Fruit fly (Drosophila melanogaster) whole organism, embryonic: ENCODE results near the gene SclB.

Experiments used
- Atf3 ChIP-seq: fragments of 200-800 bp; sonication (Bioruptor generic); optimal IDR thresholded peaks from 3 replicates; lab custom pipeline; 2016; ENCODE audit warnings: missing biosample characterization, missing genetic modification characterization
- Blimp-1 ChIP-seq: fragments of 200-800 bp; sonication (Bioruptor generic); optimal IDR thresholded peaks from 3 replicates; lab custom pipeline; 2018; ENCODE audit warnings: missing biosample characterization, missing genetic modification characterization, mild to moderate bottlenecking, moderate library complexity, missing genetic modification reagents
- CG16863 ChIP-seq: fragments of 200-800 bp; sonication (Bioruptor generic); optimal IDR thresholded peaks from 3 replicates; lab custom pipeline; 2016; ENCODE audit warnings: missing biosample characterization, missing genetic modification characterization
- CG32772 ChIP-seq: fragments of 200-800 bp; sonication (Bioruptor generic); IDR thresholded peaks from 2 replicates; pipeline ENCODE4 v1.3.6; 2022; ENCODE audit warnings: missing biosample characterization, missing genetic modification characterization
- CG34376 ChIP-seq: fragments of 200-800 bp; sonication (Bioruptor generic); optimal IDR thresholded peaks from 2 replicates; lab custom pipeline; 2018; ENCODE audit warnings: missing biosample characterization, mild to moderate bottlenecking, missing genetic modification characterization
- CG4820 ChIP-seq: fragments of 200-800 bp; sonication (Bioruptor generic); optimal IDR thresholded peaks from 3 replicates; lab custom pipeline; 2016; ENCODE audit warnings: missing biosample characterization, missing genetic modification characterization
- CG6689 ChIP-seq: fragments of 200-800 bp; sonication (Bioruptor generic); IDR thresholded peaks from 2 replicates; pipeline ENCODE4 v1.3.6; 2022; ENCODE audit warnings: missing biosample characterization, missing genetic modification characterization
- CG7357 ChIP-seq: fragments of 200-800 bp; sonication (Bioruptor generic); IDR thresholded peaks from 3 replicates; pipeline ENCODE4 v1.3.6; 2022; ENCODE audit warnings: missing biosample characterization, missing genetic modification characterization
- CG8765 ChIP-seq: fragments of 200-800 bp; sonication (Bioruptor generic); IDR thresholded peaks from 2 replicates; pipeline ENCODE4 v1.3.6; 2022; ENCODE audit warnings: missing biosample characterization, missing genetic modification characterization
- CG8924 ChIP-seq: fragments of 200-800 bp; optimal IDR thresholded peaks from 3 replicates; lab custom pipeline; 2019; ENCODE audit warnings: missing biosample characterization, mild to moderate bottlenecking, missing genetic modification characterization, moderate library complexity
- CG9609 ChIP-seq: fragments of 200-800 bp; sonication (Bioruptor generic); optimal IDR thresholded peaks from 3 replicates; lab custom pipeline; 2016; ENCODE audit warnings: missing biosample characterization, missing genetic modification characterization
- CG9797 ChIP-seq: fragments of 200-800 bp; sonication (Bioruptor generic); optimal IDR thresholded peaks from 3 replicates; lab custom pipeline; 2018; ENCODE audit warnings: missing biosample characterization, mild to moderate bottlenecking, missing genetic modification characterization
- Camta ChIP-seq: fragments of 200-800 bp; sonication (Bioruptor generic); optimal IDR thresholded peaks from 2 replicates; lab custom pipeline; 2016; ENCODE audit warnings: missing biosample characterization, missing genetic modification characterization
- D19A ChIP-seq: fragments of 200-800 bp; optimal IDR thresholded peaks from 3 replicates; lab custom pipeline; 2019; ENCODE audit warnings: missing biosample characterization, mild to moderate bottlenecking, missing genetic modification characterization, moderate library complexity
- E2f2 ChIP-seq: fragments of 200-800 bp; sonication (Bioruptor generic); IDR thresholded peaks from 2 replicates; pipeline ENCODE4 v1.3.6; 2022; ENCODE audit warnings: missing biosample characterization, missing genetic modification characterization
- GATAe ChIP-seq: fragments of 200-800 bp; sonication (Bioruptor generic); conservative IDR thresholded peaks from 2 replicates; pipeline ENCODE4 v1.3.6; 2022; ENCODE audit warnings: missing biosample characterization, missing genetic modification characterization
- Hr3 ChIP-seq: fragments of 200-800 bp; sonication (Bioruptor generic); optimal IDR thresholded peaks from 3 replicates; lab custom pipeline; 2016; ENCODE audit warnings: missing biosample characterization, missing genetic modification characterization
- Hr78 ChIP-seq, 2 experiments: fragments of 200-800 bp in 1 of 2; fragments of >200 bp in 1 of 2; sonication (Bioruptor generic) in 1 of 2; optimal IDR thresholded peaks; 2 replicates each; lab custom pipeline; 2017 to 2019; ENCODE audit warnings: missing biosample characterization in 2 of 2, missing genetic modification characterization in 2 of 2, mild to moderate bottlenecking in 1 of 2, moderate library complexity in 1 of 2
- MESR4 ChIP-seq: fragments of 200-800 bp; sonication (Bioruptor generic); optimal IDR thresholded peaks from 2 replicates; lab custom pipeline; 2018; ENCODE audit warnings: missing biosample characterization, mild to moderate bottlenecking, missing genetic modification characterization, moderate library complexity
- NFAT ChIP-seq: fragments of 200-800 bp; sonication (Bioruptor generic); IDR thresholded peaks from 2 replicates; pipeline ENCODE4 v1.3.6; 2022; ENCODE audit warnings: missing biosample characterization, missing genetic modification characterization
- Taf1 ChIP-seq: fragments of 200-800 bp; sonication (Bioruptor generic); IDR thresholded peaks from 2 replicates; pipeline ENCODE4 v1.3.6; 2022; ENCODE audit warnings: missing biosample characterization, missing genetic modification characterization
- YL-1 ChIP-seq: fragments of 200-800 bp; sonication (Bioruptor generic); optimal IDR thresholded peaks from 3 replicates; lab custom pipeline; 2017; ENCODE audit warnings: missing biosample characterization, mild to moderate bottlenecking, missing genetic modification characterization
- ap ChIP-seq: fragments of 200-800 bp; sonication (Bioruptor generic); IDR thresholded peaks from 2 replicates; pipeline ENCODE4 v1.3.6; 2022; ENCODE audit warnings: missing biosample characterization, missing genetic modification characterization
- btn ChIP-seq: fragments of 200-800 bp; sonication (Bioruptor generic); optimal IDR thresholded peaks from 2 replicates; lab custom pipeline; 2016; ENCODE audit warnings: missing biosample characterization, missing genetic modification characterization
- cg ChIP-seq: fragments of 200-800 bp; sonication (Bioruptor generic); optimal IDR thresholded peaks from 3 replicates; lab custom pipeline; 2019; ENCODE audit warnings: missing biosample characterization, mild to moderate bottlenecking, missing genetic modification characterization, moderate library complexity
- jigr1 ChIP-seq: fragments of 200-800 bp; sonication (Bioruptor generic); IDR thresholded peaks from 3 replicates; pipeline ENCODE4 v1.3.6; 2022; ENCODE audit warnings: missing biosample characterization, missing genetic modification characterization
- knrl ChIP-seq: fragments of 200-800 bp; sonication (Bioruptor generic); IDR thresholded peaks from 3 replicates; pipeline ENCODE4 v1.3.6; 2022; ENCODE audit warnings: missing biosample characterization, missing genetic modification characterization; ENCODE audit not compliant: partially characterized antibody
- lab ChIP-seq: fragments of 200-800 bp; sonication (Bioruptor generic); optimal IDR thresholded peaks from 3 replicates; lab custom pipeline; 2017; ENCODE audit warnings: missing biosample characterization, missing genetic modification characterization, mild to moderate bottlenecking, moderate library complexity, missing genetic modification reagents
- lbe ChIP-seq: fragments of 200-800 bp; sonication (Bioruptor generic); optimal IDR thresholded peaks from 2 replicates; lab custom pipeline; 2016; ENCODE audit warnings: missing biosample characterization, mild to moderate bottlenecking, missing genetic modification characterization
- mld ChIP-seq: fragments of 200-800 bp; sonication (Bioruptor generic); IDR thresholded peaks from 3 replicates; pipeline ENCODE4 v1.3.6; 2022; ENCODE audit warnings: missing biosample characterization, missing genetic modification characterization; ENCODE audit not compliant: partially characterized antibody
- phol ChIP-seq: fragments of 200-800 bp; sonication (Bioruptor generic); optimal IDR thresholded peaks from 3 replicates; lab custom pipeline; 2018; ENCODE audit warnings: missing biosample characterization, mild to moderate bottlenecking, missing genetic modification characterization, moderate library complexity
- pnt ChIP-seq: fragments of 200-800 bp; sonication (Bioruptor generic); optimal IDR thresholded peaks from 3 replicates; lab custom pipeline; 2016; ENCODE audit warnings: missing biosample characterization, missing genetic modification characterization
- sisA ChIP-seq: fragments of 200-800 bp; sonication (Bioruptor generic); IDR thresholded peaks from 2 replicates; pipeline ENCODE4 v1.3.6; 2022; ENCODE audit warnings: missing biosample characterization, missing genetic modification characterization
- slp2 ChIP-seq: fragments of 200-800 bp; sonication (Bioruptor generic); optimal IDR thresholded peaks from 2 replicates; lab custom pipeline; 2016; ENCODE audit warnings: missing biosample characterization, missing genetic modification characterization
- sug ChIP-seq: fragments of 200-800 bp; optimal IDR thresholded peaks from 2 replicates; lab custom pipeline; 2019; ENCODE audit warnings: missing biosample characterization, mild to moderate bottlenecking, missing genetic modification characterization, moderate library complexity
- z ChIP-seq: fragments of 200-800 bp; sonication (Bioruptor generic); IDR thresholded peaks from 3 replicates; pipeline ENCODE4 v1.3.6; 2022; ENCODE audit warnings: missing biosample characterization, missing genetic modification characterization
- zen ChIP-seq: fragments of 200-800 bp; sonication (Bioruptor generic); optimal IDR thresholded peaks from 3 replicates; lab custom pipeline; 2018; ENCODE audit warnings: missing biosample characterization, mild to moderate bottlenecking, missing genetic modification characterization, moderate library complexity

SclB gene

dm6 chr2L:16888574-16889376 is 51.0 kb downstream of the SclB start (continued):
- no peak for TF ChIP-seq CG7357 (GFP tag; lab: Robert Waterston, UW)
- TF ChIP-seq sug: no peak
- no peak for TF ChIP-seq CG16863
- no peak for TF ChIP-seq slp2 (GFP tag; lab: Kevin White, UChicago)
- TF ChIP-seq pnt: no peak
- TF ChIP-seq MESR4 (GFP tag; lab: Kevin White, UChicago): peak; percentile 86
- TF ChIP-seq lbe (GFP tag; lab: Kevin White, UChicago): no peak
- peak; percentile 90 for TF ChIP-seq cg (GFP tag; lab: Kevin White, UChicago)
- no peak for TF ChIP-seq CG6689
- TF ChIP-seq CG8924 (tag; lab: Kevin White, UChicago): no peak
- TF ChIP-seq NFAT: no peak
- no peak for TF ChIP-seq D19A (tag; lab: Kevin White, UChicago)
- TF ChIP-seq lab (GFP tag; lab: Kevin White, UChicago): no peak
- peak in 1 of 2 experiments; percentile 90 for TF ChIP-seq Hr78 (GFP tag; optimal IDR thresholded peaks at IDR 0.05; lab: Kevin White, UChicago)
- peak; percentile 16 for TF ChIP-seq YL-1
- TF ChIP-seq CG4820 (GFP tag; lab: Kevin White, UChicago): no peak
- TF ChIP-seq Camta (GFP tag; lab: Kevin White, UChicago): no peak
- no peak for TF ChIP-seq CG32772 (GFP tag; lab: Robert Waterston, UW)
- peak; percentile 35; the same call in 1 of the 2 replicates for TF ChIP-seq GATAe (GFP tag; lab: Robert Waterston, UW)
- TF ChIP-seq Blimp-1 (GFP tag; lab: Kevin White, UChicago): no peak
- TF ChIP-seq CG9797 (GFP tag; lab: Kevin White, UChicago): no peak
- TF ChIP-seq CG34376 (GFP tag; lab: Kevin White, UChicago): peak; percentile 50
- TF ChIP-seq Atf3: no peak

dm6 chr2L:16889608-16890007 is 51.8 kb downstream of the SclB start, which contains the start of gene CG42556:
TSS of gene CG42556 (plus strand) at chr2L:16889908.
- no peak for TF ChIP-seq sisA (GFP tag; lab: Robert Waterston, UW)
- no peak for TF ChIP-seq phol (tag; lab: Kevin White, UChicago)
- TF ChIP-seq CG9609 (GFP tag; lab: Kevin White, UChicago): no peak
- no peak for TF ChIP-seq mld (GFP tag; lab: Robert Waterston, UW)
- no peak for TF ChIP-seq zen (tag; lab: Kevin White, UChicago)
- no peak for TF ChIP-seq Hr3 (GFP tag; lab: Kevin White, UChicago)
- no peak for TF ChIP-seq E2f2 (GFP tag; lab: Robert Waterston, UW)
- no peak for TF ChIP-seq z (GFP tag; lab: Robert Waterston, UW)
- TF ChIP-seq Taf1 (GFP tag; lab: Robert Waterston, UW): no peak
- no peak for TF ChIP-seq knrl (GFP tag; lab: Robert Waterston, UW)
- TF ChIP-seq CG8765 (GFP tag; lab: Robert Waterston, UW): no peak
- no peak for TF ChIP-seq btn
- TF ChIP-seq jigr1 (GFP tag; lab: Robert Waterston, UW): no peak
- no peak for TF ChIP-seq ap (GFP tag; lab: Robert Waterston, UW)
